Worm (Caenorhabditis elegans) whole organism, early embryonic: ENCODE measurements around the gene F13B12.6.

ENCODE experiments used
- B0310.2 ChIP-seq: sonication (generic microtip); optimal IDR thresholded peaks from 2 replicates; lab custom pipeline; 2016; ENCODE audit warnings: mild to moderate bottlenecking, missing genetic modification characterization, missing compliant biosample characterization
- F13C5.2 ChIP-seq: sonication (generic microtip); optimal IDR thresholded peaks from 2 replicates; lab custom pipeline; 2017; ENCODE audit warnings: mild to moderate bottlenecking, missing genetic modification characterization, inconsistent platforms, missing compliant biosample characterization
- aly-1 ChIP-seq: sonication (generic microtip); optimal IDR thresholded peaks from 2 replicates; lab custom pipeline; 2016; ENCODE audit warnings: missing genetic modification characterization, missing compliant biosample characterization
- ama-1 ChIP-seq: fragments of 150-350 bp; optimal IDR thresholded peaks from 2 replicates; lab custom pipeline; 2014
- ceh-13 ChIP-seq: fragments of 200-800 bp; sonication (Bioruptor generic); optimal IDR thresholded peaks from 2 replicates; lab custom pipeline; 2018; ENCODE audit warnings: mild to moderate bottlenecking, missing genetic modification characterization, missing compliant biosample characterization
- ceh-36 ChIP-seq: sonication (generic microtip); optimal IDR thresholded peaks from 2 replicates; lab custom pipeline; 2016; ENCODE audit warnings: missing genetic modification characterization, inconsistent platforms, missing compliant biosample characterization
- hmbx-1 ChIP-seq: sonication (generic microtip); optimal IDR thresholded peaks from 2 replicates; lab custom pipeline; 2016; ENCODE audit warnings: mild to moderate bottlenecking, missing genetic modification characterization, missing compliant biosample characterization
- hmg-4 ChIP-seq: fragments of 200-800 bp; sonication (Bioruptor generic); optimal IDR thresholded peaks from 2 replicates; lab custom pipeline; 2018; ENCODE audit warnings: mild to moderate bottlenecking, missing genetic modification characterization, missing compliant biosample characterization
- hnd-1 ChIP-seq: sonication (generic microtip); optimal IDR thresholded peaks from 2 replicates; lab custom pipeline; 2016; ENCODE audit warnings: missing genetic modification characterization, missing compliant biosample characterization
- sea-1 ChIP-seq: fragments of 200-800 bp; sonication (Bioruptor generic); conservative IDR thresholded peaks from 2 replicates; pipeline ENCODE4 v1.3.6; 2022; ENCODE audit warnings: missing genetic modification characterization, missing compliant biosample characterization
- tbx-11 ChIP-seq: fragments of 200-800 bp; sonication (Bioruptor generic); IDR thresholded peaks from 2 replicates; pipeline ENCODE4 v1.3.6; 2022; ENCODE audit warnings: missing genetic modification characterization, missing compliant biosample characterization
- tra-4 ChIP-seq: sonication (generic microtip); optimal IDR thresholded peaks from 2 replicates; lab custom pipeline; 2017; ENCODE audit warnings: missing genetic modification characterization, missing compliant biosample characterization

DNA sequence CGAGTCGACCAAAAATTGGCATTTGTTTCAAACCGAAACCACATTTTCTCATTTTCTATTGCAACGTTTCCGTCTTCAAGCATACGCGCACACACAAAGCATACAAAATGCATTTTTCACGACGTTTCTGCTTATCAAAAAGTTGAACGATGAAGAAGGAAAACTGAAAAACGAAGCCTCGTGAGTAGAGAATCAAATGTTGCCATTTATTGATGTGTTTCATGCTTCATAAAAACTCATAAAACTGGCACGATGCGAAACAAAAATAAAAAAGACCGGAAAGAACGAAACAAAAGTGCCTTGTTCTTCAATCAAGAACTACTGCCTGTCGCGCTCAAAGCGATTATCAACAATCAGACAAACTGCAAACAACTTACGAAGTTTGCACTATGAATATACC, 2.8 kb upstream of the F13B12.6 start:
- TF ChIP-seq ama-1 (lab: Kevin White, UChicago): no peak
- no peak for TF ChIP-seq ceh-13 (GFP tag; lab: Kevin White, UChicago)
- TF ChIP-seq aly-1 (tag; lab: Kevin White, UChicago): no peak
- no peak for TF ChIP-seq B0310.2 (tag; lab: Kevin White, UChicago)
- TF ChIP-seq hmg-4 (GFP tag; lab: Kevin White, UChicago): no peak
- TF ChIP-seq ceh-36 (tag; lab: Kevin White, UChicago): no peak
- no peak for TF ChIP-seq sea-1 (GFP tag; lab: Robert Waterston, UW)
- TF ChIP-seq hnd-1 (tag; lab: Kevin White, UChicago): no peak
- no peak for TF ChIP-seq hmbx-1 (tag; lab: Kevin White, UChicago)
- no peak for TF ChIP-seq F13C5.2 (tag; lab: Kevin White, UChicago)
- no peak for TF ChIP-seq tbx-11 (GFP tag; lab: Robert Waterston, UW)
- no peak for TF ChIP-seq tra-4 (tag; lab: Kevin White, UChicago)
